Worm (Caenorhabditis elegans) whole organism, young adult: ENCODE measurements around the gene ttr-51.

ENCODE experiments used
- akir-1 ChIP-seq: fragments of 200-800 bp; sonication (Bioruptor generic); optimal IDR thresholded peaks from 2 replicates; lab custom pipeline; 2018; ENCODE audit warnings: mild to moderate bottlenecking, missing genetic modification characterization, moderate library complexity, missing compliant biosample characterization
- ztf-26 ChIP-seq: sonication (generic microtip); optimal IDR thresholded peaks from 2 replicates; lab custom pipeline; 2017; ENCODE audit warnings: missing genetic modification characterization, missing compliant biosample characterization

- TF ChIP-seq akir-1 (GFP tag; lab: Kevin White, UChicago) (no peak), ztf-26 (no peak)
Observed at ce11 chrIV:13241340-13241739, 10.8 kb downstream of the ttr-51 start.
